Fruit fly (Drosophila melanogaster) whole organism: ENCODE measurements around the gene CG14857.
A peak's percentile ranks its signal among the peaks of the same experiment; 100 is the strongest.

Source experiments
- CG8478 ChIP-seq: fragments of >200 bp; optimal IDR thresholded peaks from 2 replicates; lab custom pipeline; 2018; ENCODE audit warnings: inconsistent platforms
- Dll ChIP-seq: fragments of >200 bp; optimal IDR thresholded peaks from 2 replicates; lab custom pipeline; 2017
- EcR ChIP-seq, 2 experiments: fragments of >200 bp; optimal IDR thresholded peaks; 2 replicates each; lab custom pipeline; 2017; ENCODE audit warnings: missing biosample characterization in 2 of 2, missing genetic modification characterization in 2 of 2, missing genetic modification reagents in 2 of 2
- pan ChIP-seq: fragments of >200 bp; optimal IDR thresholded peaks from 2 replicates; lab custom pipeline; 2017
- psq ChIP-seq: fragments of >200 bp; optimal IDR thresholded peaks from 2 replicates; lab custom pipeline; 2017
- usp ChIP-seq: fragments of >200 bp; optimal IDR thresholded peaks from 2 replicates; lab custom pipeline; 2017; ENCODE audit warnings: missing biosample characterization, missing genetic modification characterization, mixed read lengths

Gene CG14857

dm6 chr3R:14844743-14845142 is 43.2 kb downstream of the CG14857 start, which contains the start of gene CG3610:
CG3610 (plus strand) TSS chr3R:14845043.
- TF ChIP-seq usp (GFP tag; lab: Kevin White, UChicago): no peak
- TF ChIP-seq psq (lab: Kevin White, UChicago): no peak
- no peak for TF ChIP-seq pan (lab: Kevin White, UChicago)

dm6 chr3R:14846924-14847599 is 45.5 kb downstream of the CG14857 start:
- TF ChIP-seq Dll (lab: Kevin White, UChicago) (no peak), pan (lab: Kevin White, UChicago) (no peak), usp (GFP tag; lab: Kevin White, UChicago) (no peak), CG8478 (lab: Kevin White, UChicago) (no peak), EcR (GFP tag; optimal IDR thresholded peaks at IDR 0.05; lab: Kevin White, UChicago) (no peak), psq (lab: Kevin White, UChicago) (no peak)

dm6 chr3R:14847844-14848243 is 46.3 kb downstream of the CG14857 start:
- TF ChIP-seq CG8478 (lab: Kevin White, UChicago): no peak
- no peak for TF ChIP-seq EcR (GFP tag; optimal IDR thresholded peaks at IDR 0.05; lab: Kevin White, UChicago)
- TF ChIP-seq Dll (lab: Kevin White, UChicago): no peak
- no peak for TF ChIP-seq pan (lab: Kevin White, UChicago)
- no peak for TF ChIP-seq usp (GFP tag; lab: Kevin White, UChicago)
- no peak for TF ChIP-seq psq (lab: Kevin White, UChicago)

- no peak for TF ChIP-seq usp (GFP tag; lab: Kevin White, UChicago)
- TF ChIP-seq Dll (lab: Kevin White, UChicago): no peak
- no peak for TF ChIP-seq psq (lab: Kevin White, UChicago)
- no peak for TF ChIP-seq CG8478 (lab: Kevin White, UChicago)
- no peak for TF ChIP-seq pan (lab: Kevin White, UChicago)
- TF ChIP-seq EcR (GFP tag; optimal IDR thresholded peaks at IDR 0.05; lab: Kevin White, UChicago): no peak
These were observed 51.0 kb downstream of the CG14857 start for dm6 chr3R:14852610-14853009.

- TF ChIP-seq EcR (GFP tag; optimal IDR thresholded peaks at IDR 0.05; lab: Kevin White, UChicago): no peak
- TF ChIP-seq Dll (lab: Kevin White, UChicago): peak; percentile 56
These were observed 52.2 kb downstream of the CG14857 start for dm6 chr3R:14853767-14854191.
